Worm (Caenorhabditis elegans): ENCODE results near the gene C11G10.1.

C11G10.1 gene

DNA sequence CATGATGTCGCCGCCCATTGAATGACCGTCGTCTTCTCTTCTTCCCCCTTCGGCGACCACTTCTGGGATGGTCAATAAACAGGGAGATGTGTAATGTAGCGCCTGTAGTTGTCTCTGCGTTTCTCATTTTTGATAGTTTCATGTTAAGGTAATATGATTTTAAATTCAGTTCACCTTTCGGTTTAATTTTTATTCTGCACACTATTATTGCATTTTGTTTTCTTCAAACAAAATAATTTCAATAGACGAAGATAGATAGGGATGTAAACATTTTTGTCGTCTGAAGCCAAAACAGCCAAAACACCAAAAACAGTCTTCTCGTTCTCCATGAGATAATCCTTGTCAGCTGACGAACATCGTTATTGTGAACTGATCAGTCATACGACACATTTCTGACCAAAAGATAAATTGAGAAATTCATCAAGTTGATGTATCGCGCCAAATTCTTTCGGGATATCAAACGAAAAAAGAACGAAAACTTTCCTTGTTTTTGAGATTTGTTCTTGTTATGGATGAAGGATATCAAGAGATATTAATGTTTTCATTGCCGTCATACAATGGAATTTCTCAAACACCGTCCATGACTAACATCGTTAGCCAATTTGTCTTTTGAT lies at the start of gene C11G10.1:
Gene C11G10.1, minus strand, starts transcription at position 51 of the 614 bp plus-strand sequence.
- no peak for TF ChIP-seq unc-39 (tag; optimal IDR thresholded peaks at IDR 0.05)
- no peak for TF ChIP-seq ceh-39 (tag; optimal IDR thresholded peaks at IDR 0.05)
- no peak for TF ChIP-seq nhr-237 (tag; optimal IDR thresholded peaks at IDR 0.05)
- no peak for TF ChIP-seq cnd-1 (tag; optimal IDR thresholded peaks at IDR 0.05)

ce11 chrX:15200720-15201119 lies 42.2 kb upstream of the C11G10.1 start:
- TF ChIP-seq sptf-1 (tag; optimal IDR thresholded peaks at IDR 0.05) = peak; percentile 6
- no peak for TF ChIP-seq mep-1 (tag; optimal IDR thresholded peaks at IDR 0.05)
- no peak for TF ChIP-seq lin-32 (GFP tag; optimal IDR thresholded peaks at IDR 0.05)
- peak; percentile 2 for TF ChIP-seq cnd-1 (tag; optimal IDR thresholded peaks at IDR 0.05)
- no peak for TF ChIP-seq unc-120 (tag; optimal IDR thresholded peaks at IDR 0.05; ENCODE audit: poor library complexity, severe bottlenecking)
- TF ChIP-seq lin-13 (tag; optimal IDR thresholded peaks at IDR 0.05) = no peak
- TF ChIP-seq elt-1 (tag; optimal IDR thresholded peaks at IDR 0.05; ENCODE audit: borderline replicate concordance, insufficient read depth) = no peak

- TF ChIP-seq sem-2 (GFP tag; optimal IDR thresholded peaks at IDR 0.05) = no peak
- no peak for TF ChIP-seq M03D4.4 (tag; optimal IDR thresholded peaks at IDR 0.05)
- no peak for TF ChIP-seq nhr-76 (tag; optimal IDR thresholded peaks at IDR 0.05)
- no peak for TF ChIP-seq snpc-4 (tag; optimal IDR thresholded peaks at IDR 0.05)
- no peak for TF ChIP-seq nhr-28 (tag; optimal IDR thresholded peaks at IDR 0.05)
- no peak for TF ChIP-seq hlh-1 (tag; optimal IDR thresholded peaks at IDR 0.05)
- no peak for TF ChIP-seq zip-8 (tag; optimal IDR thresholded peaks at IDR 0.05)
- TF ChIP-seq drap-1 (GFP tag; optimal IDR thresholded peaks at IDR 0.05) = no peak
- no peak for TF ChIP-seq ceh-43 (GFP tag; optimal IDR thresholded peaks at IDR 0.05)
- TF ChIP-seq elt-3 (tag; optimal IDR thresholded peaks at IDR 0.05) = no peak
These were observed 41.6 kb upstream of the C11G10.1 start for ce11 chrX:15200146-15200545.

ce11 chrX:15199052-15199451 lies 40.5 kb upstream of the C11G10.1 start, which contains the start of gene snt-7:
snt-7 (minus strand) TSS chrX:15199152.
- TF ChIP-seq bed-3 (GFP tag; optimal IDR thresholded peaks at IDR 0.05) (no peak), mab-5 (tag; optimal IDR thresholded peaks at IDR 0.05) (no peak), unc-39 (tag; optimal IDR thresholded peaks at IDR 0.05) (no peak), elt-1 (tag; optimal IDR thresholded peaks at IDR 0.05; ENCODE audit: borderline replicate concordance, insufficient read depth) (no peak), cnd-1 (tag; optimal IDR thresholded peaks at IDR 0.05) (no peak), lin-13 (tag; optimal IDR thresholded peaks at IDR 0.05) (no peak), ceh-39 (tag; optimal IDR thresholded peaks at IDR 0.05) (no peak), drap-1 (GFP tag; optimal IDR thresholded peaks at IDR 0.05) (no peak), lin-32 (GFP tag; optimal IDR thresholded peaks at IDR 0.05) (no peak), unc-62 (GFP tag; optimal IDR thresholded peaks at IDR 0.05) (no peak), nhr-237 (tag; optimal IDR thresholded peaks at IDR 0.05) (no peak), nhr-12 (tag; optimal IDR thresholded peaks at IDR 0.05) (no peak), blmp-1 (tag; optimal IDR thresholded peaks at IDR 0.05) (no peak), ceh-83 (GFP tag; optimal IDR thresholded peaks at IDR 0.05) (no peak), ces-1 (GFP tag; optimal IDR thresholded peaks at IDR 0.05) (no peak), ham-2 (GFP tag; optimal IDR thresholded peaks at IDR 0.05) (no peak), zip-8 (tag; optimal IDR thresholded peaks at IDR 0.05) (no peak), nhr-76 (tag; optimal IDR thresholded peaks at IDR 0.05) (no peak), nhr-28 (tag; optimal IDR thresholded peaks at IDR 0.05) (no peak)

ce11 chrX:15194283-15194682 lies 35.7 kb upstream of the C11G10.1 start, which contains the start of gene phat-6:
phat-6 (minus strand) TSS chrX:15194383.
- no peak for TF ChIP-seq hlh-1 (tag; optimal IDR thresholded peaks at IDR 0.05)

DNA sequence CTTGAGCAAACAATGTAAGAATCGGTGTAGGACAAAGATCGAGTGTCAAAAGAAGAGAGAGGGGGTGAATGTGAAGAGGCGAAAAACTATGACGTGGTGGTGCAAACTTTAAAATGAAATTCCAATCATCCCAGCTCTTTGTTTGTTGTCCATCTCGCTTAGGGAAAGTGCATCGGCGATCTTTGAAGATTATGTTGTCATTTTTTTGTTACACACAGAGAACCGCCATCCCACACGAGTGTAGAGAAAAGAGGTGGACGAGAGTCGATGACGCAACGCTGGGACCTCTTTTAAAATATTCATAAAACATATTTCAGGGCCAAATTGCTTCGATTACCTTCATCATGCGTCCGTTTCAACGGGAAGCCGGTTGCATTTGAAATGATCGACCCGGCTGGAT lies 32.8 kb upstream of the C11G10.1 start:
- TF ChIP-seq lin-13 (tag; optimal IDR thresholded peaks at IDR 0.05) (no peak), blmp-1 (tag; optimal IDR thresholded peaks at IDR 0.05) (no peak), zip-8 (tag; optimal IDR thresholded peaks at IDR 0.05) (peak; percentile 62)

- no peak for TF ChIP-seq mab-5 (tag; optimal IDR thresholded peaks at IDR 0.05)
- no peak for TF ChIP-seq nhr-237 (tag; optimal IDR thresholded peaks at IDR 0.05)
- TF ChIP-seq sem-2 (GFP tag; optimal IDR thresholded peaks at IDR 0.05) = no peak
These were observed 31.3 kb upstream of the C11G10.1 start, which contains the start of gene T10B10.4 for ce11 chrX:15189823-15190222. T10B10.4 (plus strand) TSS chrX:15190123.
